Worm (Caenorhabditis elegans) whole organism, mixed stage, embryonic: ENCODE measurements around the gene fbxa-29.

Experiments
- ces-1 ChIP-seq: fragments of 150-350 bp; optimal IDR thresholded peaks from 2 replicates; lab custom pipeline; 2014; ENCODE audit warnings: missing biosample characterization, missing genetic modification reagents, missing genetic modification characterization
- mep-1 ChIP-seq: fragments of 150-350 bp; optimal IDR thresholded peaks from 2 replicates; lab custom pipeline; 2017; ENCODE audit warnings: missing biosample characterization, missing genetic modification reagents, missing genetic modification characterization, inconsistent platforms
- nhr-28 ChIP-seq: fragments of 150-350 bp; optimal IDR thresholded peaks from 2 replicates; lab custom pipeline; 2014; ENCODE audit warnings: missing biosample characterization, missing genetic modification characterization

DNA sequence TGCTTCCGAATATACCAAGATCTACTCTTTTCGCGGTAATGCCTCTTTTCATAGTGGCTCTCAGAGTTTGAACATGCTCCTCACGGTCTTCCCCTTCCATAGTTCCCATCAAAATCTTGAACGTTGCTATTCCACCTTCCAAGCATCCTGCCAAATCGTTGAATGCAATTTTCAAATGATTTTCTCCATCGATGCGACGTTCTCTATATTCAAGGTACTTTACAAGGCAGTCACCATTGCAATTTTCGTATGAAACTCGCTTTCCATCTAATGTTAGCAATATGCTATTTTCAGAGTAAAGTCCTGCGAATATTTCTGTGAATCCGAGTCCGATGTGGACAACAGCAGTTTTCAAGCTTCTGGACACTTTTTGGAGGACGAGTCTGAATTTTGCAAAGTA, 40.8 kb upstream of the fbxa-29 start:
- TF ChIP-seq mep-1 (tag; lab: Kevin White, UChicago) (no peak), nhr-28 (no peak), ces-1 (GFP tag; lab: Kevin White, UChicago) (no peak)
